Fruit fly (Drosophila melanogaster) whole organism, adult: ENCODE data around the gene CG32432.

Experiments
- CG11617 ChIP-seq: fragments of 200-800 bp; sonication (Bioruptor generic); optimal IDR thresholded peaks from 2 replicates; lab custom pipeline; 2017; ENCODE audit warnings: mild to moderate bottlenecking, missing biosample characterization, missing genetic modification reagents, missing genetic modification characterization
- CG12768 ChIP-seq: fragments of 200-800 bp; sonication (Bioruptor generic); optimal IDR thresholded peaks from 2 replicates; lab custom pipeline; 2017; ENCODE audit warnings: missing biosample characterization, missing genetic modification characterization, mild to moderate bottlenecking, moderate library complexity, missing genetic modification reagents
- CG14711 ChIP-seq: fragments of 200-800 bp; sonication (Bioruptor generic); optimal IDR thresholded peaks from 2 replicates; lab custom pipeline; 2018; ENCODE audit warnings: missing biosample characterization, mild to moderate bottlenecking, missing genetic modification characterization, moderate library complexity
- CG1620 ChIP-seq: fragments of 200-800 bp; sonication (Bioruptor generic); optimal IDR thresholded peaks from 2 replicates; lab custom pipeline; 2016; ENCODE audit warnings: missing biosample characterization, missing genetic modification characterization
- CG33017 ChIP-seq: fragments of 200-800 bp; sonication (Bioruptor generic); optimal IDR thresholded peaks from 2 replicates; lab custom pipeline; 2018; ENCODE audit warnings: missing biosample characterization, mild to moderate bottlenecking, missing genetic modification characterization, moderate library complexity
- CG5204 ChIP-seq: fragments of 200-800 bp; sonication (Bioruptor generic); optimal IDR thresholded peaks from 2 replicates; lab custom pipeline; 2016; ENCODE audit warnings: missing biosample characterization, missing genetic modification characterization
- CG7045 ChIP-seq: fragments of 200-800 bp; sonication (Bioruptor generic); optimal IDR thresholded peaks from 2 replicates; lab custom pipeline; 2017; ENCODE audit warnings: missing biosample characterization, mild to moderate bottlenecking, missing genetic modification characterization
- CG7101 ChIP-seq: fragments of 200-800 bp; sonication (Bioruptor generic); optimal IDR thresholded peaks from 2 replicates; lab custom pipeline; 2018; ENCODE audit warnings: missing biosample characterization, mild to moderate bottlenecking, missing genetic modification characterization, moderate library complexity
- Clk ChIP-seq: fragments of 200-800 bp; sonication (Bioruptor generic); optimal IDR thresholded peaks from 2 replicates; lab custom pipeline; 2017; ENCODE audit warnings: missing biosample characterization, missing genetic modification characterization
- Crg-1 ChIP-seq: fragments of 200-800 bp; sonication (Bioruptor generic); optimal IDR thresholded peaks from 2 replicates; lab custom pipeline; 2016; ENCODE audit warnings: missing biosample characterization, missing genetic modification characterization
- Hr96 ChIP-seq: fragments of 200-800 bp; sonication (Bioruptor generic); optimal IDR thresholded peaks from 2 replicates; lab custom pipeline; 2016; ENCODE audit warnings: missing biosample characterization, missing genetic modification characterization
- Mnt ChIP-seq: fragments of 200-800 bp; sonication (Bioruptor generic); optimal IDR thresholded peaks from 2 replicates; lab custom pipeline; 2016; ENCODE audit warnings: missing biosample characterization, mild to moderate bottlenecking, missing genetic modification characterization
- bab1 ChIP-seq: fragments of 200-800 bp; sonication (Bioruptor generic); optimal IDR thresholded peaks from 3 replicates; lab custom pipeline; 2019; ENCODE audit warnings: missing biosample characterization, mild to moderate bottlenecking, missing genetic modification characterization, moderate library complexity
- cic ChIP-seq: fragments of 200-800 bp; sonication (Bioruptor generic); optimal IDR thresholded peaks from 2 replicates; lab custom pipeline; 2017; ENCODE audit warnings: missing biosample characterization, mild to moderate bottlenecking, missing genetic modification characterization, moderate library complexity
- cnc ChIP-seq, 2 experiments: fragments of >200 bp; optimal IDR thresholded peaks; 2 replicates each; lab custom pipeline; 2017
- kay ChIP-seq: fragments of 200-800 bp; sonication (Bioruptor generic); peaks from one replicate; lab custom pipeline; 2016; ENCODE audit warnings: missing biosample characterization, missing genetic modification characterization, borderline replicate concordance
- ovo ChIP-seq: fragments of 200-800 bp; sonication (Bioruptor generic); optimal IDR thresholded peaks from 2 replicates; lab custom pipeline; 2016; ENCODE audit warnings: missing biosample characterization, missing genetic modification characterization
- pad ChIP-seq: fragments of 200-800 bp; sonication (Bioruptor generic); optimal IDR thresholded peaks from 3 replicates; lab custom pipeline; 2017; ENCODE audit warnings: missing biosample characterization, missing genetic modification characterization, mild to moderate bottlenecking, moderate library complexity, missing genetic modification reagents
- tj ChIP-seq: fragments of 200-800 bp; sonication (Bioruptor generic); optimal IDR thresholded peaks from 3 replicates; lab custom pipeline; 2017; ENCODE audit warnings: missing biosample characterization, mild to moderate bottlenecking, missing genetic modification characterization, moderate library complexity
- toe ChIP-seq: fragments of 200-800 bp; sonication (Bioruptor generic); optimal IDR thresholded peaks from 2 replicates; lab custom pipeline; 2016; ENCODE audit warnings: missing biosample characterization, missing genetic modification characterization

CG32432 gene

dm6 chr3L:20922279-20922830, 37.4 kb upstream of the CG32432 start:
- TF ChIP-seq Hr96 (GFP tag; lab: Kevin White, UChicago) (no peak), bab1 (GFP tag; lab: Kevin White, UChicago) (no peak), Mnt (no peak), CG7101 (tag; lab: Kevin White, UChicago) (no peak), CG7045 (GFP tag; lab: Kevin White, UChicago) (no peak), CG33017 (no peak), CG5204 (GFP tag; lab: Kevin White, UChicago) (no peak)

- TF ChIP-seq CG12768 (GFP tag; lab: Kevin White, UChicago) (no peak), ovo (GFP tag; lab: Kevin White, UChicago) (no peak), tj (GFP tag; lab: Kevin White, UChicago) (no peak), toe (GFP tag; lab: Kevin White, UChicago) (no peak), pad (GFP tag; lab: Kevin White, UChicago) (no peak), CG33017 (no peak), CG7045 (GFP tag; lab: Kevin White, UChicago) (no peak), CG1620 (GFP tag; lab: Kevin White, UChicago) (no peak), Crg-1 (GFP tag; lab: Kevin White, UChicago) (no peak), Hr96 (GFP tag; lab: Kevin White, UChicago) (no peak), CG7101 (tag; lab: Kevin White, UChicago) (no peak), CG14711 (tag; lab: Kevin White, UChicago) (no peak), Clk (GFP tag; lab: Kevin White, UChicago) (no peak), bab1 (GFP tag; lab: Kevin White, UChicago) (no peak), kay (GFP tag; lab: Kevin White, UChicago) (no peak), CG5204 (GFP tag; lab: Kevin White, UChicago) (no peak), cnc (optimal IDR thresholded peaks at IDR 0.05; lab: Kevin White, UChicago) (no peak), cic (no peak)
Observed at dm6 chr3L:20921859-20922258, 36.9 kb upstream of the CG32432 start.

- TF ChIP-seq CG7101 (tag; lab: Kevin White, UChicago) (no peak), cnc (optimal IDR thresholded peaks at IDR 0.05; lab: Kevin White, UChicago) (no peak), pad (GFP tag; lab: Kevin White, UChicago) (no peak), bab1 (GFP tag; lab: Kevin White, UChicago) (no peak), Hr96 (GFP tag; lab: Kevin White, UChicago) (no peak), CG1620 (GFP tag; lab: Kevin White, UChicago) (no peak), tj (GFP tag; lab: Kevin White, UChicago) (no peak), toe (GFP tag; lab: Kevin White, UChicago) (no peak), cic (no peak), CG7045 (GFP tag; lab: Kevin White, UChicago) (no peak)
Observed at dm6 chr3L:20920495-20920894, 35.5 kb upstream of the CG32432 start.

- TF ChIP-seq cic (no peak), Crg-1 (GFP tag; lab: Kevin White, UChicago) (no peak), cnc (optimal IDR thresholded peaks at IDR 0.05; lab: Kevin White, UChicago) (no peak), CG5204 (GFP tag; lab: Kevin White, UChicago) (no peak), Hr96 (GFP tag; lab: Kevin White, UChicago) (no peak), kay (GFP tag; lab: Kevin White, UChicago) (no peak), bab1 (GFP tag; lab: Kevin White, UChicago) (no peak), CG33017 (no peak), Clk (GFP tag; lab: Kevin White, UChicago) (no peak), CG7101 (tag; lab: Kevin White, UChicago) (no peak), CG11617 (no peak), Mnt (no peak), tj (GFP tag; lab: Kevin White, UChicago) (no peak), pad (GFP tag; lab: Kevin White, UChicago) (no peak), CG12768 (GFP tag; lab: Kevin White, UChicago) (no peak)
Observed at dm6 chr3L:20918945-20919344, 34.0 kb upstream of the CG32432 start.

dm6 chr3L:20917025-20917691, 32.2 kb upstream of the CG32432 start:
- TF ChIP-seq Crg-1 (GFP tag; lab: Kevin White, UChicago) (no peak), CG7045 (GFP tag; lab: Kevin White, UChicago) (no peak), bab1 (GFP tag; lab: Kevin White, UChicago) (no peak), CG1620 (GFP tag; lab: Kevin White, UChicago) (no peak), Hr96 (GFP tag; lab: Kevin White, UChicago) (no peak), tj (GFP tag; lab: Kevin White, UChicago) (no peak), CG11617 (no peak), ovo (GFP tag; lab: Kevin White, UChicago) (no peak), cic (no peak), CG33017 (no peak), cnc (optimal IDR thresholded peaks at IDR 0.05; lab: Kevin White, UChicago) (no peak), Clk (GFP tag; lab: Kevin White, UChicago) (no peak), CG14711 (tag; lab: Kevin White, UChicago) (no peak), Mnt (no peak), kay (GFP tag; lab: Kevin White, UChicago) (no peak)

- no peak for TF ChIP-seq CG5204 (GFP tag; lab: Kevin White, UChicago)
- TF ChIP-seq pad (GFP tag; lab: Kevin White, UChicago) = no peak
- no peak for TF ChIP-seq CG1620 (GFP tag; lab: Kevin White, UChicago)
- no peak for TF ChIP-seq CG11617
- TF ChIP-seq CG7101 (tag; lab: Kevin White, UChicago) = no peak
- TF ChIP-seq CG14711 (tag; lab: Kevin White, UChicago) = no peak
- TF ChIP-seq tj (GFP tag; lab: Kevin White, UChicago) = no peak
- no peak for TF ChIP-seq CG33017
- no peak for TF ChIP-seq bab1 (GFP tag; lab: Kevin White, UChicago)
- no peak for TF ChIP-seq kay (GFP tag; lab: Kevin White, UChicago)
- TF ChIP-seq cic = no peak
Observed at dm6 chr3L:20915111-20915510, 30.1 kb upstream of the CG32432 start.
